Worm (Caenorhabditis elegans): ENCODE results near the gene C06B3.16.

Gene C06B3.16

DNA sequence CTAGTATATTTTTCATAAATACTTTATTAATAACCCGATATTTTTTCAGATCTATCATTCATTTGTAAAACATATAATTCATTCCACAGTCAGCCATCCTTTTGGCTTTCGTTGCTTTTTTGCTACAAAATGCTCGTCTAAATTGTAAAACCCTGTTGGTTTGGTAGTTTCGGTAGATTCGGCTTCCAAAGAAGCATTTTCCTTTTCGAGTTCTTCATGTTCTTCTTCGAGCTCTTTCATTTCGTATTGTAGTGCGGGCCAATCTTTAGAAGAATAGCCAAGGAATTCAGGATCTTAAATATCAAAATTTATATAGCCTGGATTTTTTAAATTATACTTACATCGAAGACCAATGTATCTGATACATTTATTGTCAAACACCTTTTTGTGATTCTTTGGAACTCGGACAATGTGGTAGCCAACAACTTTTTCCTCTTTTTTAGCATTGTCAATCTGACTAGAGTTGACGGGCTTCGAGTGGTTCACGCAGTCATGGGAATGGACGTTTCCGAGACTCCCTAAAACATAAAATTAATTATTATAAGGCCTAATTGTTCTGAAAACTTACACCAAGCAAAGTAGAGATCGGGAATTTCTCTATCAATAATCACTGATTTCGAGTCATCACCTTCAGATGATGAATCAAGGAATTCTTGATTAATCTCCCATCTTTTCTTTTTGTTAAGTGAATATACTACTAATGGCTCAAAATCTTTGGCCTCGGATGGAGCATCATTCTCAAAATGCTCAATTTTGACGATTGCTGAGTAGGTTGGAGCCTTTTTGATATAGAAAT lies 23.0 kb upstream of the C06B3.16 start (continued):
- no peak for TF ChIP-seq hmg-1.2 (GFP tag; IDR thresholded peaks at IDR 0.05)
- TF ChIP-seq him-1 (tag; optimal IDR thresholded peaks at IDR 0.05): no peak
- no peak for TF ChIP-seq ceh-79 (tag; optimal IDR thresholded peaks at IDR 0.05)
- no peak for TF ChIP-seq nhr-90 (tag; optimal IDR thresholded peaks at IDR 0.05)
- no peak for TF ChIP-seq efl-1 (GFP tag; optimal IDR thresholded peaks at IDR 0.05)
- TF ChIP-seq ccch-3 (GFP tag; optimal IDR thresholded peaks at IDR 0.05): no peak
- no peak for TF ChIP-seq bed-2 (GFP tag; IDR thresholded peaks at IDR 0.05)
- peak; percentile 45 for TF ChIP-seq K11D2.4 (GFP tag; IDR thresholded peaks at IDR 0.05)
- TF ChIP-seq unc-62 (GFP tag; optimal IDR thresholded peaks at IDR 0.05): no peak
- TF ChIP-seq nhr-80 (tag; optimal IDR thresholded peaks at IDR 0.05): no peak
- peak; percentile 57 for TF ChIP-seq dox-1 (GFP tag; IDR thresholded peaks at IDR 0.05)
- no peak for TF ChIP-seq sea-2 (GFP tag; IDR thresholded peaks at IDR 0.05)
- TF ChIP-seq madf-8 (GFP tag; conservative IDR thresholded peaks at IDR 0.05): no peak
- TF ChIP-seq F57C9.4 (tag; optimal IDR thresholded peaks at IDR 0.05): no peak
- no peak for TF ChIP-seq B0035.1 (tag; optimal IDR thresholded peaks at IDR 0.05)
- no peak for TF ChIP-seq F39B2.1 (GFP tag; IDR thresholded peaks at IDR 0.05)
- TF ChIP-seq chd-7 (tag; optimal IDR thresholded peaks at IDR 0.05): peak; percentile 38
- no peak for TF ChIP-seq repo-1 (tag; optimal IDR thresholded peaks at IDR 0.05)
- TF ChIP-seq mel-28 (tag; optimal IDR thresholded peaks at IDR 0.05; ENCODE audit: borderline replicate concordance): no peak
- TF ChIP-seq C06A6.2 (GFP tag; conservative IDR thresholded peaks at IDR 0.05): no peak
- TF ChIP-seq nfya-1 (tag; optimal IDR thresholded peaks at IDR 0.05; ENCODE audit: borderline replicate concordance, insufficient read depth): no peak
- TF ChIP-seq athp-1 (tag; optimal IDR thresholded peaks at IDR 0.05): peak; percentile 1
- no peak for TF ChIP-seq ceh-58 (GFP tag; IDR thresholded peaks at IDR 0.05)
- no peak for TF ChIP-seq ztf-22 (GFP tag; optimal IDR thresholded peaks at IDR 0.05)
- TF ChIP-seq somi-1 (GFP tag; optimal IDR thresholded peaks at IDR 0.05): no peak
- TF ChIP-seq B0019.2 (GFP tag; conservative IDR thresholded peaks at IDR 0.05): no peak
- TF ChIP-seq cebp-2 (GFP tag; IDR thresholded peaks at IDR 0.05): no peak
- no peak for TF ChIP-seq ceh-27 (GFP tag; optimal IDR thresholded peaks at IDR 0.05)
- 0 out of 2 replicates have a peak, but pooled peaks have one; percentile 5 for TF ChIP-seq aptf-2 (GFP tag; conservative IDR thresholded peaks at IDR 0.05)
- no peak for TF ChIP-seq F55B11.4 (tag; optimal IDR thresholded peaks at IDR 0.05; ENCODE audit: borderline replicate concordance, insufficient read depth)
- TF ChIP-seq B0261.1 (tag; optimal IDR thresholded peaks at IDR 0.05): no peak
- no peak for TF ChIP-seq lsy-27 (tag; optimal IDR thresholded peaks at IDR 0.05; ENCODE audit: borderline replicate concordance, insufficient read depth)
- TF ChIP-seq bed-1 (GFP tag; IDR thresholded peaks at IDR 0.05): no peak
- no peak for TF ChIP-seq Y67H2A.10 (GFP tag; conservative IDR thresholded peaks at IDR 0.05)
- no peak for TF ChIP-seq hsf-1 (GFP tag; IDR thresholded peaks at IDR 0.05)
- TF ChIP-seq madf-3 (GFP tag; IDR thresholded peaks at IDR 0.05): 0 out of 2 replicates have a peak, but pooled peaks have one; percentile 27
- TF ChIP-seq snpc-1.3 (tag; optimal IDR thresholded peaks at IDR 0.05; ENCODE audit: insufficient read depth): no peak
- no peak for TF ChIP-seq ztf-6 (GFP tag; IDR thresholded peaks at IDR 0.05)
- peak; percentile 15 for TF ChIP-seq B0336.3 (GFP tag; IDR thresholded peaks at IDR 0.05)
- TF ChIP-seq F22D6.2 (tag; optimal IDR thresholded peaks at IDR 0.05): no peak
- no peak for TF ChIP-seq let-607 (tag; optimal IDR thresholded peaks at IDR 0.05)
- TF ChIP-seq snpc-3.4 (tag; optimal IDR thresholded peaks at IDR 0.05): no peak
- TF ChIP-seq ama-1 (optimal IDR thresholded peaks at IDR 0.05): peak; percentile 53
- TF ChIP-seq ama-1 (GFP tag; optimal IDR thresholded peaks at IDR 0.05): no peak
- no peak for TF ChIP-seq egrh-3 (GFP tag; IDR thresholded peaks at IDR 0.05)
- no peak for TF ChIP-seq atf-7 (tag; optimal IDR thresholded peaks at IDR 0.05)
- no peak for TF ChIP-seq aptf-3 (GFP tag; IDR thresholded peaks at IDR 0.05)
- no peak for TF ChIP-seq nhr-179 (tag; optimal IDR thresholded peaks at IDR 0.05)
